Worm (Caenorhabditis elegans): ENCODE results near the gene C28H8.8.

The C28H8.8 gene

ce11 chrIII:5841676-5842075 is 46.9 kb downstream of the C28H8.8 start (continued):
- TF ChIP-seq hlh-30 (tag; optimal IDR thresholded peaks at IDR 0.05; ENCODE audit: insufficient read depth) (peak; percentile 86), nhr-48 (tag; optimal IDR thresholded peaks at IDR 0.05) (peak; percentile 33), ctbp-1 (GFP tag; IDR thresholded peaks at IDR 0.05) (no peak), skn-1 (tag; optimal IDR thresholded peaks at IDR 0.05) (no peak), egl-27 (tag; optimal IDR thresholded peaks at IDR 0.05) (no peak), mxl-3 (GFP tag; optimal IDR thresholded peaks at IDR 0.05) (peak; percentile 67), unc-39 (tag; optimal IDR thresholded peaks at IDR 0.05) (no peak), lin-29 (GFP tag; IDR thresholded peaks at IDR 0.05) (no peak), ces-1 (GFP tag; optimal IDR thresholded peaks at IDR 0.05) (no peak), T20F7.1 (GFP tag; optimal IDR thresholded peaks at IDR 0.05) (no peak), lsy-2 (tag; optimal IDR thresholded peaks at IDR 0.05) (peak in 1 of 2 experiments; percentile 59), daf-12 (tag; optimal IDR thresholded peaks at IDR 0.05) (no peak), dpl-1 (GFP tag; optimal IDR thresholded peaks at IDR 0.05) (peak; percentile 6), mdt-29 (GFP tag; IDR thresholded peaks at IDR 0.05) (no peak), dmd-6 (GFP tag; IDR thresholded peaks at IDR 0.05) (peak; percentile 65), pqm-1 (tag; optimal IDR thresholded peaks at IDR 0.05) (no peak), mdl-1 (tag; optimal IDR thresholded peaks at IDR 0.05) (peak; percentile 7 to 83), ama-1 (optimal IDR thresholded peaks at IDR 0.05) (peak; percentile 2), F49E8.2 (tag; optimal IDR thresholded peaks at IDR 0.05; ENCODE audit: borderline replicate concordance) (no peak), hlh-11 (tag; optimal IDR thresholded peaks at IDR 0.05) (peak; percentile 71)

- TF ChIP-seq pqm-1 (tag; optimal IDR thresholded peaks at IDR 0.05) (no peak), zip-2 (tag; optimal IDR thresholded peaks at IDR 0.05) (no peak), R02D3.7 (tag; optimal IDR thresholded peaks at IDR 0.05) (no peak), ztf-11 (tag; optimal IDR thresholded peaks at IDR 0.05) (no peak), ZK337.2 (GFP tag; IDR thresholded peaks at IDR 0.05) (no peak), hlh-11 (tag; optimal IDR thresholded peaks at IDR 0.05) (no peak), unc-62 (GFP tag; optimal IDR thresholded peaks at IDR 0.05 in 1 of 2) (peak in 1 of 2 experiments; percentile 52), unc-62 (tag; optimal IDR thresholded peaks at IDR 0.05) (no peak), aha-1 (tag) (peak; percentile 47), hlh-30 (tag; optimal IDR thresholded peaks at IDR 0.05; ENCODE audit: insufficient read depth) (peak; percentile 52), duxl-1 (tag; optimal IDR thresholded peaks at IDR 0.05; ENCODE audit: poor library complexity) (no peak), F26F4.8 (GFP tag; conservative IDR thresholded peaks at IDR 0.05) (no peak), hmg-1.1 (GFP tag; IDR thresholded peaks at IDR 0.05) (0 out of 2 replicates have a peak, but pooled peaks have one; percentile 19), dmd-6 (GFP tag; IDR thresholded peaks at IDR 0.05) (peak; percentile 64), nhr-77 (tag; optimal IDR thresholded peaks at IDR 0.05) (no peak), dve-1 (tag; optimal IDR thresholded peaks at IDR 0.05; ENCODE audit: insufficient read depth) (peak; percentile 56), daf-16 (GFP tag; optimal IDR thresholded peaks at IDR 0.05) (no peak), daf-16 (tag; optimal IDR thresholded peaks at IDR 0.05) (peak; percentile 7)
Measured at ce11 chrIII:5840815-5841573, 47.6 kb downstream of the C28H8.8 start.

DNA sequence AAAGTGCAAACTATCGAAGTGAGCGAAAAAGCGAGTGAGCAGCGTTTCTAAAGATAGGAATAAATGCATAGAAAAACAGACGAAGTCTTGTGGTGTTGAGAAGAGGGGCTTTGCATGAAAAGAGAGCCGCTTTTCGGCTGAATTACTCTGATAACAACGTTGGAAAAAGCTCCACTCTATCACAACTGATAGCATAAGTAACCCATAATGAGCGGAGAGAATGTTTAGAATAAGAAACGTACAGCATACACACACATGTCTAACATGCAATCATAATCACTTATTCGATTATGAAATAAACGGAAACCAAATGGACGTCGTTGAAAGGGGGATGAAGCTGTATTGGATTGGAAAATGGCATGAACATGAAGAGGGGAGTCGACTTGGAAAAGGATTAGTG is 48.3 kb downstream of the C28H8.8 start:
- TF ChIP-seq ceh-82 (tag; optimal IDR thresholded peaks at IDR 0.05) (no peak), T26A8.4 (GFP tag; IDR thresholded peaks at IDR 0.05) (no peak), hlh-11 (tag; optimal IDR thresholded peaks at IDR 0.05) (peak; percentile 45), mxl-3 (GFP tag; optimal IDR thresholded peaks at IDR 0.05) (peak; percentile 61), unc-62 (GFP tag; optimal IDR thresholded peaks at IDR 0.05 in 1 of 2) (peak in 1 of 2 experiments; percentile 87), unc-62 (tag; optimal IDR thresholded peaks at IDR 0.05) (no peak), ces-1 (GFP tag; optimal IDR thresholded peaks at IDR 0.05) (no peak), mes-2 (tag; optimal IDR thresholded peaks at IDR 0.05; ENCODE audit: poor library complexity, severe bottlenecking) (peak; percentile 24), daf-19 (GFP tag; conservative IDR thresholded peaks at IDR 0.05) (no peak), daf-16 (GFP tag; optimal IDR thresholded peaks at IDR 0.05) (no peak), daf-16 (tag; optimal IDR thresholded peaks at IDR 0.05) (peak; percentile 49), mdt-29 (GFP tag; IDR thresholded peaks at IDR 0.05) (0 out of 2 replicates have a peak, but pooled peaks have one; percentile 8), nhr-76 (tag; optimal IDR thresholded peaks at IDR 0.05) (no peak), D1046.2 (GFP tag; IDR thresholded peaks at IDR 0.05) (no peak), dve-1 (tag; optimal IDR thresholded peaks at IDR 0.05; ENCODE audit: insufficient read depth) (peak; percentile 16), Y48G9A.11 (GFP tag; IDR thresholded peaks at IDR 0.05) (no peak), cey-2 (tag; optimal IDR thresholded peaks at IDR 0.05; ENCODE audit: borderline replicate concordance, insufficient read depth) (no peak), dmd-6 (GFP tag; IDR thresholded peaks at IDR 0.05) (peak; percentile 43; the same call in 1 of the 2 replicates), dpl-1 (GFP tag; optimal IDR thresholded peaks at IDR 0.05) (no peak), lin-1 (GFP tag; IDR thresholded peaks at IDR 0.05) (no peak), hif-1 (tag; optimal IDR thresholded peaks at IDR 0.05) (no peak), ctbp-1 (GFP tag; IDR thresholded peaks at IDR 0.05) (no peak), nhr-25 (tag; optimal IDR thresholded peaks at IDR 0.05; ENCODE audit: borderline replicate concordance, insufficient read depth) (no peak)
